Fruit fly (Drosophila melanogaster) S2 (cell line): ENCODE data around the gene MKP-4.

Experiments used
- CG8478 ChIP-seq: fragments of >200 bp; optimal IDR thresholded peaks from 2 replicates; lab custom pipeline; 2018
- CTCF ChIP-seq, 2 experiments: fragments of >200 bp; optimal IDR thresholded peaks; 2 replicates each; lab custom pipeline; 2018

DNA sequence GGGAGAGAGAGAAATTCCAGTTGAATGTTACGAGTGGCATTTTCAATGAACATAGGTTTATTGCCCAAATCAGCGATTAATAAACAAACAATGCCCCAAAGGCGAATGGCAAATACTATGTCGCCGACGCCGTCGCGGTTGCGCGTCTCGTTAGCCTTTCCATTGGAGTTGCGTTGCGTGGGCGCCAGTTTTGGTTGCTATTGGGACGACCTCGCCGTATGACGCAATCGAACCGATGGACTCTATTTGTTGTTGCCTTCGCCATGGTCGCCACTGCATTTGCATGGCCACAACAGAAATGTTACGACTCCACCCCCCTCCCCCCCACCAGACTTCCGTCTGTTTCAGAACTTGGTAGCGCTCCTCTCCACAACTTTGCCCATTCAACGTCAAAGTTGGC lies 16.4 kb upstream of the MKP-4 start:
- TF ChIP-seq CG8478 (lab: Kevin White, UChicago) (no peak), CTCF (optimal IDR thresholded peaks at IDR 0.05; lab: Kevin White, UChicago) (no peak)
